Worm (Caenorhabditis elegans) whole organism, L1 larva: ENCODE results near the gene Y73B6BL.23.
A peak's percentile ranks its signal among the peaks of the same experiment; 100 is the strongest.

Experiments used
- C04F5.9 ChIP-seq: sonication (generic microtip); optimal IDR thresholded peaks from 2 replicates; lab custom pipeline; 2016; ENCODE audit warnings: missing genetic modification characterization, missing compliant biosample characterization
- C16A3.4 ChIP-seq: fragments of 150-350 bp; optimal IDR thresholded peaks from 2 replicates; lab custom pipeline; 2014; ENCODE audit warnings: missing biosample characterization, missing genetic modification characterization
- C34B4.2 ChIP-seq: sonication (generic microtip); optimal IDR thresholded peaks from 2 replicates; lab custom pipeline; 2017; ENCODE audit warnings: mild to moderate bottlenecking, missing genetic modification characterization, missing compliant biosample characterization
- F16B12.6 ChIP-seq: fragments of 150-350 bp; optimal IDR thresholded peaks from 2 replicates; lab custom pipeline; 2014; ENCODE audit warnings: missing biosample characterization, missing genetic modification characterization
- aha-1 ChIP-seq: fragments of 150-350 bp; optimal IDR thresholded peaks from 2 replicates; lab custom pipeline; 2014; ENCODE audit warnings: missing biosample characterization, missing genetic modification characterization
- aly-2 ChIP-seq: fragments of 150-350 bp; optimal IDR thresholded peaks from 2 replicates; lab custom pipeline; 2014; ENCODE audit warnings: missing biosample characterization, missing genetic modification characterization
- blmp-1 ChIP-seq: fragments of 150-350 bp; optimal IDR thresholded peaks from 2 replicates; lab custom pipeline; 2014; ENCODE audit warnings: missing biosample characterization, missing genetic modification characterization
- ceh-8 ChIP-seq: fragments of 200-800 bp; sonication (Bioruptor generic); optimal IDR thresholded peaks from 2 replicates; lab custom pipeline; 2018; ENCODE audit warnings: mild to moderate bottlenecking, missing genetic modification characterization, moderate library complexity, missing compliant biosample characterization
- ceh-82 ChIP-seq, 3 experiments: fragments of 150-350 bp in 1 of 3; sonication (generic microtip) in 2 of 3; optimal IDR thresholded peaks; 2 replicates each; lab custom pipeline; 2014 to 2017; ENCODE audit warnings: missing biosample characterization in 3 of 3, missing genetic modification characterization in 3 of 3
- ceh-88 ChIP-seq: fragments of 200-800 bp; sonication (Bioruptor generic); IDR thresholded peaks from 2 replicates; pipeline ENCODE4 v1.3.6; 2022; ENCODE audit warnings: missing genetic modification characterization, missing compliant biosample characterization
- dpl-1 ChIP-seq, 3 experiments: fragments of 150-350 bp in 2 of 3; sonication (generic microtip) in 1 of 3; optimal IDR thresholded peaks; 2 replicates each; lab custom pipeline; 2014 to 2017; ENCODE audit warnings: missing biosample characterization in 3 of 3, missing genetic modification characterization in 3 of 3, missing genetic modification reagents in 3 of 3
- dsc-1 ChIP-seq: sonication (generic microtip); optimal IDR thresholded peaks from 2 replicates; lab custom pipeline; 2016; ENCODE audit warnings: mild to moderate bottlenecking, missing genetic modification characterization, missing compliant biosample characterization
- efl-1 ChIP-seq, 4 experiments: fragments of 150-350 bp; optimal IDR thresholded peaks in 3 of 4; peaks in 1 of 4; 1 replicate in 1 of 4; 2 replicates in 3 of 4; lab custom pipeline; 2014; ENCODE audit warnings: missing biosample characterization in 2 of 4, missing genetic modification characterization in 2 of 4, missing genetic modification reagents in 2 of 4
- efl-3 ChIP-seq: fragments of 200-800 bp; sonication (Bioruptor generic); optimal IDR thresholded peaks from 2 replicates; lab custom pipeline; 2018; ENCODE audit warnings: mild to moderate bottlenecking, missing genetic modification characterization, missing compliant biosample characterization
- egl-27 ChIP-seq, 2 experiments: fragments of 150-350 bp in 1 of 2; sonication (generic microtip); optimal IDR thresholded peaks; 3 replicates each; lab custom pipeline; 2017 to 2018; ENCODE audit warnings: missing biosample characterization in 2 of 2, missing genetic modification characterization in 2 of 2, missing genetic modification reagents in 2 of 2
- elt-2 ChIP-seq: sonication (generic microtip); optimal IDR thresholded peaks from 2 replicates; lab custom pipeline; 2016; ENCODE audit warnings: missing genetic modification characterization, mild to moderate bottlenecking, inconsistent platforms, missing compliant biosample characterization, missing genetic modification reagents
- elt-3 ChIP-seq, 6 experiments: fragments of 150-350 bp in 1 of 6; sonication (generic microtip); optimal IDR thresholded peaks; 2 replicates each; lab custom pipeline; 2017 to 2018; ENCODE audit warnings: missing biosample characterization in 6 of 6, missing genetic modification characterization in 6 of 6, inconsistent platforms in 1 of 6
- ets-5 ChIP-seq: fragments of 200-800 bp; sonication (Bioruptor generic); IDR thresholded peaks from 2 replicates; pipeline ENCODE4 v1.3.6; 2022; ENCODE audit warnings: missing genetic modification characterization, missing compliant biosample characterization
- fkh-10 ChIP-seq: sonication (generic microtip); optimal IDR thresholded peaks from 2 replicates; lab custom pipeline; 2017; ENCODE audit warnings: missing biosample characterization, missing genetic modification reagents, missing genetic modification characterization
- fos-1 ChIP-seq: fragments of 150-350 bp; optimal IDR thresholded peaks from 2 replicates; lab custom pipeline; 2014; ENCODE audit warnings: missing biosample characterization, missing genetic modification characterization
- grh-1 ChIP-seq: fragments of 200-800 bp; sonication (Bioruptor generic); IDR thresholded peaks from 2 replicates; pipeline ENCODE4 v1.3.6; 2022; ENCODE audit warnings: missing genetic modification reagents, missing genetic modification characterization, missing compliant biosample characterization
- jun-1 ChIP-seq: fragments of 150-350 bp; optimal IDR thresholded peaks from 2 replicates; lab custom pipeline; 2014; ENCODE audit warnings: missing biosample characterization, missing genetic modification reagents, missing genetic modification characterization
- lin-14 ChIP-seq: fragments of 200-800 bp; sonication (Bioruptor generic); optimal IDR thresholded peaks from 2 replicates; lab custom pipeline; 2018; ENCODE audit warnings: mild to moderate bottlenecking, missing genetic modification characterization, moderate library complexity, missing compliant biosample characterization
- lin-39 ChIP-seq: fragments of 150-350 bp; optimal IDR thresholded peaks from 2 replicates; lab custom pipeline; 2014; ENCODE audit warnings: missing biosample characterization, missing genetic modification reagents, missing genetic modification characterization
- lsy-2 ChIP-seq, 2 experiments: fragments of 150-350 bp; optimal IDR thresholded peaks; 2 replicates each; lab custom pipeline; 2014; ENCODE audit warnings: missing biosample characterization in 2 of 2, missing genetic modification characterization in 2 of 2
- mep-1 ChIP-seq: fragments of 150-350 bp; optimal IDR thresholded peaks from 2 replicates; lab custom pipeline; 2014; ENCODE audit warnings: missing biosample characterization, missing genetic modification characterization
- nhr-11 ChIP-seq: fragments of 150-350 bp; optimal IDR thresholded peaks from 2 replicates; lab custom pipeline; 2014; ENCODE audit warnings: missing biosample characterization, missing genetic modification characterization
- nhr-12 ChIP-seq: sonication (generic microtip); optimal IDR thresholded peaks from 2 replicates; lab custom pipeline; 2017; ENCODE audit warnings: missing biosample characterization, missing genetic modification characterization
- nhr-19 ChIP-seq: fragments of 200-800 bp; sonication (Bioruptor generic); conservative IDR thresholded peaks from 2 replicates; pipeline ENCODE4 v1.3.6; 2022; ENCODE audit warnings: missing genetic modification characterization, missing compliant biosample characterization
- nhr-237 ChIP-seq: fragments of 150-350 bp; optimal IDR thresholded peaks from 2 replicates; lab custom pipeline; 2014; ENCODE audit warnings: missing biosample characterization, missing genetic modification characterization
- nhr-28 ChIP-seq: fragments of 150-350 bp; optimal IDR thresholded peaks from 2 replicates; lab custom pipeline; 2014; ENCODE audit warnings: missing biosample characterization, missing genetic modification characterization
- nhr-47 ChIP-seq: sonication (generic microtip); optimal IDR thresholded peaks from 2 replicates; lab custom pipeline; 2016; ENCODE audit warnings: mild to moderate bottlenecking, missing genetic modification characterization, moderate library complexity, missing compliant biosample characterization
- nhr-71 ChIP-seq: sonication (generic microtip); optimal IDR thresholded peaks from 2 replicates; lab custom pipeline; 2016; ENCODE audit warnings: mild to moderate bottlenecking, missing genetic modification characterization, moderate library complexity, missing compliant biosample characterization
- nhr-77 ChIP-seq: fragments of 150-350 bp; optimal IDR thresholded peaks from 2 replicates; lab custom pipeline; 2014; ENCODE audit warnings: missing biosample characterization, missing genetic modification characterization
- nhr-84 ChIP-seq: sonication (generic microtip); optimal IDR thresholded peaks from 2 replicates; lab custom pipeline; 2017; ENCODE audit warnings: missing biosample characterization, missing genetic modification characterization
- nhr-90 ChIP-seq: sonication (generic microtip); optimal IDR thresholded peaks from 2 replicates; lab custom pipeline; 2016; ENCODE audit warnings: mild to moderate bottlenecking, missing genetic modification characterization, missing compliant biosample characterization; ENCODE audit not compliant: poor library complexity
- pax-3 ChIP-seq: fragments of 200-800 bp; sonication (Bioruptor generic); optimal IDR thresholded peaks from 2 replicates; lab custom pipeline; 2018; ENCODE audit warnings: mild to moderate bottlenecking, missing genetic modification characterization, moderate library complexity, missing compliant biosample characterization
- pqm-1 ChIP-seq: sonication (generic microtip); optimal IDR thresholded peaks from 3 replicates; lab custom pipeline; 2017; ENCODE audit warnings: missing biosample characterization, missing genetic modification characterization
- rnt-1 ChIP-seq: sonication (generic microtip); optimal IDR thresholded peaks from 2 replicates; lab custom pipeline; 2016; ENCODE audit warnings: mild to moderate bottlenecking, missing genetic modification characterization, moderate library complexity, missing compliant biosample characterization
- skn-1 ChIP-seq: fragments of 150-350 bp; optimal IDR thresholded peaks from 2 replicates; lab custom pipeline; 2014; ENCODE audit warnings: missing biosample characterization, missing genetic modification characterization
- snu-23 ChIP-seq: sonication (generic microtip); optimal IDR thresholded peaks from 2 replicates; lab custom pipeline; 2016; ENCODE audit warnings: missing genetic modification characterization, missing compliant biosample characterization
- sox-4 ChIP-seq: sonication (generic microtip); optimal IDR thresholded peaks from 2 replicates; lab custom pipeline; 2016; ENCODE audit warnings: missing genetic modification characterization, missing compliant biosample characterization
- sptf-1 ChIP-seq: fragments of 150-350 bp; optimal IDR thresholded peaks from 2 replicates; lab custom pipeline; 2014; ENCODE audit warnings: missing biosample characterization, missing genetic modification characterization
- sup-37 ChIP-seq: fragments of 200-800 bp; sonication (Bioruptor generic); optimal IDR thresholded peaks from 2 replicates; lab custom pipeline; 2018; ENCODE audit warnings: mild to moderate bottlenecking, missing genetic modification characterization, missing compliant biosample characterization
- swsn-7 ChIP-seq: sonication (generic microtip); optimal IDR thresholded peaks from 2 replicates; lab custom pipeline; 2016; ENCODE audit warnings: missing genetic modification characterization, missing compliant biosample characterization
- tlp-1 ChIP-seq: fragments of 150-350 bp; optimal IDR thresholded peaks from 2 replicates; lab custom pipeline; 2014; ENCODE audit warnings: missing biosample characterization, missing genetic modification characterization
- unc-62 ChIP-seq: fragments of 150-350 bp; optimal IDR thresholded peaks from 2 replicates; lab custom pipeline; 2014; ENCODE audit warnings: missing biosample characterization, missing genetic modification reagents, missing genetic modification characterization
- unc-86 ChIP-seq: sonication (generic microtip); optimal IDR thresholded peaks from 2 replicates; lab custom pipeline; 2016; ENCODE audit warnings: missing genetic modification characterization, missing compliant biosample characterization
- unc-98 ChIP-seq: fragments of 200-800 bp; sonication (Bioruptor generic); IDR thresholded peaks from 2 replicates; pipeline ENCODE4 v1.3.6; 2022; ENCODE audit warnings: missing genetic modification characterization, missing compliant biosample characterization
- vab-15 ChIP-seq: sonication (generic microtip); optimal IDR thresholded peaks from 2 replicates; lab custom pipeline; 2017; ENCODE audit warnings: missing genotype, mild to moderate bottlenecking, missing genetic modification characterization, missing compliant biosample characterization
- zag-1 ChIP-seq: fragments of 150-350 bp; optimal IDR thresholded peaks from 2 replicates; lab custom pipeline; 2014; ENCODE audit warnings: missing biosample characterization, missing genetic modification characterization
- ztf-11 ChIP-seq, 2 experiments: sonication (generic microtip); optimal IDR thresholded peaks; 2 replicates each; lab custom pipeline; 2016 to 2017; ENCODE audit warnings: missing genetic modification characterization in 2 of 2, missing biosample characterization in 1 of 2, missing compliant biosample characterization in 1 of 2

Y73B6BL.23 gene

DNA sequence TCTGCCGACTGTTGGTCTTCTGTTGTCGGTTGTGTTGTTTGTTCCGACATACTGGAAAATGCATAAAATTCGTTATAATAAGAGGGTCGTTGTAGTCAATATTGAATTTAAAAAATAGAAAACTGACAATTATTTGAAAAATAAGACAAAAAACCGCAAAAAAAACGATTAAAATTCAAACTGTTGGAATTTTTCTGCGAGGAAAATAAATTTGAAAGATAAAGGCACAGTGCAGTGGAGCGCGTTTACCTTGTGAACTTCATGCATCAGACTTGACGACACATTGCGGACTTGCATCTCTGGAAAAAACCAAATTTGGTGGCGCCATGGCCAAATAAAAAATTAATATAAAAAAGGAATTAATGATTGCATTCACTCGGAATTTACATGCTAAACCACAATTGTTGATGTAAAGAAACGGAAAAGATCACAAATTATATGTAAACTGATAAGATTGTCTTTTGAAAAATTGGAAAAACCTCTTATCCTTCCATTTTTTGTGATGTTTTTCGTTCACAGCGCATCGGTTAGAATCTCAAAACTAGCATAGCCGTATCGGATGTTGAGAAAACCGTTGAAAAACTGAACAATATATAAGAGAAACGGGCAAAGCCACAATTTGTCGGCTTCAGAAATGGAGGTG lies 42.3 kb downstream of the Y73B6BL.23 start, which contains the start of the genes hrpf-2 and bli-6:
hrpf-2 (minus strand) TSS at position 51 of the 643 bp plus-strand sequence.
bli-6 (plus strand) TSS at position 593 of the 643 bp plus-strand sequence.
- peak; percentile 84 for TF ChIP-seq C16A3.4 (tag; lab: Kevin White, UChicago)
- TF ChIP-seq swsn-7: peak; percentile 72
- TF ChIP-seq aha-1 (tag; lab: Kevin White, UChicago): no peak
- TF ChIP-seq dsc-1 (tag; lab: Kevin White, UChicago): peak; percentile 72
- peak; percentile 87 for TF ChIP-seq efl-1 (optimal IDR thresholded peaks at IDR 0.05; lab: Kevin White, UChicago)
- TF ChIP-seq efl-1 (GFP tag; optimal IDR thresholded peaks at IDR 0.05 in 1 of 2; lab: Kevin White, UChicago): peak; percentile 83 to 98
- TF ChIP-seq C04F5.9: peak; percentile 53
- no peak for TF ChIP-seq grh-1
- no peak for TF ChIP-seq aly-2
- peak; percentile 39 for TF ChIP-seq jun-1 (tag; lab: Kevin White, UChicago)
- peak; percentile 92 for TF ChIP-seq mep-1 (tag; lab: Kevin White, UChicago)
- no peak for TF ChIP-seq egl-27 (tag; optimal IDR thresholded peaks at IDR 0.05; lab: Kevin White, UChicago)
- no peak for TF ChIP-seq pqm-1
- peak; percentile 20 to 78 (median 46) for TF ChIP-seq ceh-82 (tag; optimal IDR thresholded peaks at IDR 0.05; lab: Kevin White, UChicago)
- TF ChIP-seq unc-98 (GFP tag; lab: Robert Waterston, UW): no peak
- no peak for TF ChIP-seq ceh-8
- TF ChIP-seq snu-23 (GFP tag; lab: Kevin White, UChicago): peak; percentile 85
- no peak for TF ChIP-seq zag-1
- TF ChIP-seq nhr-71 (tag; lab: Kevin White, UChicago): peak; percentile 89
- peak; percentile 14 for TF ChIP-seq fos-1 (tag; lab: Kevin White, UChicago)
- TF ChIP-seq nhr-19: peak; percentile 72
- peak; percentile 58 for TF ChIP-seq nhr-77 (tag; lab: Kevin White, UChicago)
- peak; percentile 83 to 91 for TF ChIP-seq lsy-2 (tag; optimal IDR thresholded peaks at IDR 0.05; lab: Kevin White, UChicago)
- peak; percentile 77 for TF ChIP-seq lin-14 (GFP tag; lab: Kevin White, UChicago)
- TF ChIP-seq nhr-28 (tag; lab: Kevin White, UChicago): no peak
- peak; percentile 91 for TF ChIP-seq skn-1
- TF ChIP-seq nhr-84: no peak
- no peak for TF ChIP-seq ets-5 (GFP tag; lab: Robert Waterston, UW)
- TF ChIP-seq elt-3 (tag; optimal IDR thresholded peaks at IDR 0.05; lab: Kevin White, UChicago): peak in 2 of 6 experiments; percentile 66 to 70
- TF ChIP-seq vab-15 (tag; lab: Kevin White, UChicago): peak; percentile 5
- peak; percentile 77 for TF ChIP-seq unc-86
- TF ChIP-seq nhr-11: no peak
- TF ChIP-seq sup-37 (GFP tag; lab: Kevin White, UChicago): no peak
- TF ChIP-seq ztf-11 (tag; optimal IDR thresholded peaks at IDR 0.05; lab: Kevin White, UChicago): peak in 1 of 2 experiments; percentile 31
- TF ChIP-seq C34B4.2 (tag; lab: Kevin White, UChicago): no peak
- TF ChIP-seq efl-3 (GFP tag; lab: Kevin White, UChicago): no peak
- TF ChIP-seq nhr-237 (tag; lab: Kevin White, UChicago): no peak
- TF ChIP-seq tlp-1 (tag; lab: Kevin White, UChicago): no peak
- peak; percentile 30 for TF ChIP-seq lin-39 (tag; lab: Kevin White, UChicago)
- no peak for TF ChIP-seq pax-3 (tag; lab: Kevin White, UChicago)
- TF ChIP-seq nhr-90: peak; percentile 63
- TF ChIP-seq nhr-47 (tag; lab: Kevin White, UChicago): peak; percentile 85
- TF ChIP-seq elt-2 (tag; lab: Kevin White, UChicago): peak; percentile 18
- no peak for TF ChIP-seq fkh-10 (GFP tag; lab: Kevin White, UChicago)
- peak; percentile 4 for TF ChIP-seq sox-4
- no peak for TF ChIP-seq unc-62
- peak; percentile 82 for TF ChIP-seq rnt-1 (tag; lab: Kevin White, UChicago)
- TF ChIP-seq blmp-1 (tag; lab: Kevin White, UChicago): no peak
- peak; percentile 79 to 87 (median 86) for TF ChIP-seq dpl-1 (GFP tag; optimal IDR thresholded peaks at IDR 0.05; lab: Kevin White, UChicago)
- no peak for TF ChIP-seq nhr-12 (tag; lab: Kevin White, UChicago)
- no peak for TF ChIP-seq sptf-1 (tag; lab: Kevin White, UChicago)
- peak; percentile 95 for TF ChIP-seq F16B12.6 (tag; lab: Kevin White, UChicago)
- no peak for TF ChIP-seq ceh-88 (GFP tag; lab: Robert Waterston, UW)
